Worm (Caenorhabditis elegans) whole organism, young adult: ENCODE results near the gene F32D8.12.

Experiments used
- B0261.1 ChIP-seq: sonication (generic microtip); optimal IDR thresholded peaks from 2 replicates; lab custom pipeline; 2016; ENCODE audit warnings: mild to moderate bottlenecking, missing genetic modification characterization, moderate library complexity, missing compliant biosample characterization
- F57C9.4 ChIP-seq: sonication (generic microtip); optimal IDR thresholded peaks from 2 replicates; lab custom pipeline; 2017; ENCODE audit warnings: mild to moderate bottlenecking, missing genetic modification characterization, missing compliant biosample characterization
- ama-1 ChIP-seq, 3 experiments: fragments of 150-350 bp in 1 of 3; sonication (generic microtip) in 2 of 3; optimal IDR thresholded peaks; 2 replicates each; lab custom pipeline; 2014 to 2018; ENCODE audit warnings: missing biosample characterization in 2 of 3, missing genetic modification characterization in 2 of 3, missing genetic modification reagents in 2 of 3
- bed-1 ChIP-seq: fragments of 200-800 bp; sonication (Bioruptor generic); IDR thresholded peaks from 2 replicates; pipeline ENCODE4 v1.3.6; 2022; ENCODE audit warnings: missing genetic modification reagents, missing genetic modification characterization, missing compliant biosample characterization
- gei-17 ChIP-seq: fragments of 200-800 bp; sonication (Bioruptor generic); optimal IDR thresholded peaks from 2 replicates; lab custom pipeline; 2018; ENCODE audit warnings: mild to moderate bottlenecking, missing genetic modification characterization, missing compliant biosample characterization
- him-1 ChIP-seq: sonication (generic microtip); optimal IDR thresholded peaks from 2 replicates; lab custom pipeline; 2016; ENCODE audit warnings: missing genotype, missing genetic modification reagents, missing genetic modification characterization, missing compliant biosample characterization
- mcd-1 ChIP-seq: fragments of 200-800 bp; sonication (Bioruptor generic); IDR thresholded peaks from 2 replicates; pipeline ENCODE4 v1.3.6; 2022; ENCODE audit warnings: missing genetic modification reagents, missing genetic modification characterization, missing compliant biosample characterization
- nfyb-1 ChIP-seq: fragments of 200-800 bp; sonication (Bioruptor generic); IDR thresholded peaks from 2 replicates; pipeline ENCODE4 v1.3.6; 2022; ENCODE audit warnings: missing genetic modification reagents, missing genetic modification characterization, missing compliant biosample characterization
- rpc-1 ChIP-seq, 2 experiments: fragments of 150-350 bp in 1 of 2; sonication (generic microtip) in 1 of 2; optimal IDR thresholded peaks; 2 replicates each; lab custom pipeline; 2014 to 2018; ENCODE audit warnings: missing biosample characterization in 1 of 2, missing genetic modification characterization in 1 of 2, missing genetic modification reagents in 1 of 2, missing genotype in 1 of 2
- xnd-1 ChIP-seq: sonication (generic microtip); optimal IDR thresholded peaks from 2 replicates; lab custom pipeline; 2016; ENCODE audit warnings: missing genotype, missing genetic modification reagents, missing genetic modification characterization, missing compliant biosample characterization
- ztf-18 ChIP-seq: sonication (generic microtip); optimal IDR thresholded peaks from 2 replicates; lab custom pipeline; 2016; ENCODE audit warnings: missing genotype, mild to moderate bottlenecking, missing genetic modification characterization, missing compliant biosample characterization

- TF ChIP-seq ztf-18 (no peak), rpc-1 (optimal IDR thresholded peaks at IDR 0.05; lab: Kevin White, UChicago) (no peak), rpc-1 (tag; optimal IDR thresholded peaks at IDR 0.05; lab: Kevin White, UChicago) (no peak), gei-17 (GFP tag; lab: Kevin White, UChicago) (no peak), xnd-1 (tag; lab: Kevin White, UChicago) (no peak), ama-1 (optimal IDR thresholded peaks at IDR 0.05; lab: Kevin White, UChicago) (no peak), ama-1 (GFP tag; optimal IDR thresholded peaks at IDR 0.05; lab: Kevin White, UChicago) (no peak), him-1 (no peak), B0261.1 (tag; lab: Kevin White, UChicago) (no peak), mcd-1 (GFP tag; lab: Robert Waterston, UW) (no peak), nfyb-1 (GFP tag; lab: Robert Waterston, UW) (no peak), F57C9.4 (tag; lab: Kevin White, UChicago) (no peak), bed-1 (no peak)
These were observed 2.8 kb upstream of the F32D8.12 start, which contains the start of gene F32D8.4 for ce11 chrV:10893510-10894128.
